Worm (Caenorhabditis elegans) whole organism, young adult: ENCODE results near the gene E02C12.12.
A peak's percentile ranks its signal among the peaks of the same experiment; 100 is the strongest.

Experiments used
- B0035.1 ChIP-seq: sonication (generic microtip); optimal IDR thresholded peaks from 2 replicates; lab custom pipeline; 2016; ENCODE audit warnings: missing genetic modification characterization, mild to moderate bottlenecking, missing compliant biosample characterization, missing genotype, missing genetic modification reagents
- C06A6.2 ChIP-seq: fragments of 200-800 bp; sonication (Bioruptor generic); conservative IDR thresholded peaks from 2 replicates; pipeline ENCODE4 v1.3.6; 2022; ENCODE audit warnings: missing genetic modification characterization, missing compliant biosample characterization
- C17E4.6 ChIP-seq: fragments of 200-800 bp; sonication (Bioruptor generic); IDR thresholded peaks from 2 replicates; pipeline ENCODE4 v1.3.6; 2022; ENCODE audit warnings: missing genetic modification reagents, missing genetic modification characterization, missing compliant biosample characterization
- F10E7.11 ChIP-seq: sonication (generic microtip); optimal IDR thresholded peaks from 2 replicates; lab custom pipeline; 2017; ENCODE audit warnings: mild to moderate bottlenecking, missing genetic modification characterization, moderate library complexity, missing compliant biosample characterization
- F33H1.4 ChIP-seq: fragments of 200-800 bp; sonication (Bioruptor generic); IDR thresholded peaks from 2 replicates; pipeline ENCODE4 v1.3.6; 2022; ENCODE audit warnings: missing genetic modification reagents, missing genetic modification characterization, missing compliant biosample characterization
- F39B2.1 ChIP-seq: fragments of 200-800 bp; sonication (Bioruptor generic); IDR thresholded peaks from 2 replicates; pipeline ENCODE4 v1.3.6; 2022; ENCODE audit warnings: missing genetic modification reagents, missing genetic modification characterization, missing compliant biosample characterization
- F49E8.2 ChIP-seq: sonication (generic microtip); optimal IDR thresholded peaks from 3 replicates; lab custom pipeline; 2017; ENCODE audit warnings: missing genetic modification characterization, mild to moderate bottlenecking, missing compliant biosample characterization, antibody characterized with exemption, moderate library complexity; ENCODE audit not compliant: insufficient read depth
- F57A8.1 ChIP-seq: fragments of 200-800 bp; sonication (Bioruptor generic); optimal IDR thresholded peaks from 2 replicates; lab custom pipeline; 2018; ENCODE audit warnings: mild to moderate bottlenecking, missing genetic modification characterization, moderate library complexity, missing compliant biosample characterization
- K12H6.12 ChIP-seq: fragments of 200-800 bp; sonication (Bioruptor generic); optimal IDR thresholded peaks from 2 replicates; lab custom pipeline; 2018; ENCODE audit warnings: mild to moderate bottlenecking, missing genetic modification characterization, missing compliant biosample characterization
- T26A5.8 ChIP-seq: sonication (generic microtip); optimal IDR thresholded peaks from 2 replicates; lab custom pipeline; 2016; ENCODE audit warnings: missing genetic modification characterization, missing compliant biosample characterization
- Y95B8A.8 ChIP-seq: fragments of 200-800 bp; sonication (Bioruptor generic); IDR thresholded peaks from 2 replicates; pipeline ENCODE4 v1.3.6; 2022; ENCODE audit warnings: missing genetic modification reagents, missing genetic modification characterization, missing compliant biosample characterization
- aptf-2 ChIP-seq: fragments of 200-800 bp; sonication (Bioruptor generic); conservative IDR thresholded peaks from 2 replicates; pipeline ENCODE4 v1.3.6; 2022; ENCODE audit warnings: missing genetic modification reagents, missing genetic modification characterization, missing compliant biosample characterization
- atf-7 ChIP-seq: sonication (generic microtip); optimal IDR thresholded peaks from 2 replicates; lab custom pipeline; 2017; ENCODE audit warnings: mild to moderate bottlenecking, missing genetic modification characterization, missing compliant biosample characterization
- attf-3 ChIP-seq: fragments of 200-800 bp; sonication (Bioruptor generic); conservative IDR thresholded peaks from 2 replicates; pipeline ENCODE4 v1.3.6; 2022; ENCODE audit warnings: missing genetic modification reagents, missing genetic modification characterization, missing compliant biosample characterization
- bed-1 ChIP-seq: fragments of 200-800 bp; sonication (Bioruptor generic); IDR thresholded peaks from 2 replicates; pipeline ENCODE4 v1.3.6; 2022; ENCODE audit warnings: missing genetic modification reagents, missing genetic modification characterization, missing compliant biosample characterization
- cebp-1 ChIP-seq, 2 experiments: fragments of 200-800 bp in 1 of 2; sonication (Bioruptor generic) in 1 of 2; sonication (generic microtip) in 1 of 2; IDR thresholded peaks in 1 of 2; optimal IDR thresholded peaks in 1 of 2; 2 replicates each; pipeline versions ENCODE4 v1.3.6 to Lab custom; 2017 to 2022; ENCODE audit warnings: missing compliant biosample characterization in 2 of 2, missing genetic modification characterization in 2 of 2, mild to moderate bottlenecking in 1 of 2, missing genetic modification reagents in 1 of 2, moderate library complexity in 1 of 2
- ceh-91 ChIP-seq: fragments of 200-800 bp; sonication (Bioruptor generic); IDR thresholded peaks from 2 replicates; pipeline ENCODE4 v1.3.6; 2022; ENCODE audit warnings: missing genetic modification reagents, missing genetic modification characterization, missing compliant biosample characterization
- dpff-1 ChIP-seq: sonication (generic microtip); optimal IDR thresholded peaks from 2 replicates; lab custom pipeline; 2017; ENCODE audit warnings: mild to moderate bottlenecking, missing genetic modification characterization, missing compliant biosample characterization
- efl-1 ChIP-seq: fragments of 150-350 bp; optimal IDR thresholded peaks from 2 replicates; lab custom pipeline; 2014; ENCODE audit warnings: missing biosample characterization, missing genetic modification reagents, missing genetic modification characterization
- hlh-12 ChIP-seq: sonication (generic microtip); optimal IDR thresholded peaks from 2 replicates; lab custom pipeline; 2016; ENCODE audit warnings: missing genetic modification characterization, missing compliant biosample characterization
- hmg-1.2 ChIP-seq: fragments of 200-800 bp; sonication (Bioruptor generic); IDR thresholded peaks from 2 replicates; pipeline ENCODE4 v1.3.6; 2022; ENCODE audit warnings: missing genetic modification reagents, missing genetic modification characterization, missing compliant biosample characterization
- hmg-20 ChIP-seq: fragments of 200-800 bp; sonication (Bioruptor generic); IDR thresholded peaks from 2 replicates; pipeline ENCODE4 v1.3.6; 2022; ENCODE audit warnings: missing genetic modification reagents, missing genetic modification characterization, missing compliant biosample characterization
- hsf-1 ChIP-seq: fragments of 200-800 bp; sonication (Bioruptor generic); IDR thresholded peaks from 2 replicates; pipeline ENCODE4 v1.3.6; 2022; ENCODE audit warnings: missing genetic modification reagents, missing genetic modification characterization, missing compliant biosample characterization
- lag-1 ChIP-seq: fragments of 200-800 bp; sonication (Bioruptor generic); IDR thresholded peaks from 2 replicates; pipeline ENCODE4 v1.3.6; 2022; ENCODE audit warnings: missing genetic modification reagents, missing genetic modification characterization, missing compliant biosample characterization
- let-526 ChIP-seq: fragments of 200-800 bp; sonication (Bioruptor generic); IDR thresholded peaks from 2 replicates; pipeline ENCODE4 v1.3.6; 2022; ENCODE audit warnings: missing genetic modification reagents, missing genetic modification characterization, missing compliant biosample characterization
- lin-26 ChIP-seq: fragments of 200-800 bp; sonication (Bioruptor generic); IDR thresholded peaks from 2 replicates; pipeline ENCODE4 v1.3.6; 2022; ENCODE audit warnings: missing genetic modification reagents, missing genetic modification characterization, missing compliant biosample characterization
- lin-54 ChIP-seq: fragments of 200-800 bp; sonication (Bioruptor generic); optimal IDR thresholded peaks from 2 replicates; lab custom pipeline; 2018; ENCODE audit warnings: mild to moderate bottlenecking, missing genetic modification characterization, missing compliant biosample characterization
- lsy-27 ChIP-seq: sonication (generic microtip); optimal IDR thresholded peaks from 2 replicates; lab custom pipeline; 2017; ENCODE audit warnings: missing genetic modification characterization, mild to moderate bottlenecking, missing compliant biosample characterization, antibody characterized with exemption, missing genotype, borderline replicate concordance; ENCODE audit not compliant: insufficient read depth
- madf-6 ChIP-seq: fragments of 200-800 bp; sonication (Bioruptor generic); IDR thresholded peaks from 2 replicates; pipeline ENCODE4 v1.3.6; 2022; ENCODE audit warnings: missing genetic modification reagents, missing genetic modification characterization, missing compliant biosample characterization
- mel-28 ChIP-seq: sonication (generic microtip); optimal IDR thresholded peaks from 2 replicates; lab custom pipeline; 2016; ENCODE audit warnings: borderline replicate concordance, mild to moderate bottlenecking, missing genetic modification characterization, missing compliant biosample characterization
- mxl-1 ChIP-seq: sonication (generic microtip); optimal IDR thresholded peaks from 2 replicates; lab custom pipeline; 2016; ENCODE audit warnings: missing genetic modification characterization, missing compliant biosample characterization
- nfya-1 ChIP-seq: sonication (generic microtip); optimal IDR thresholded peaks from 2 replicates; lab custom pipeline; 2017; ENCODE audit warnings: antibody characterized with exemption, missing compliant biosample characterization, missing genetic modification characterization, borderline replicate concordance; ENCODE audit not compliant: insufficient read depth
- nhr-120 ChIP-seq: fragments of 200-800 bp; sonication (Bioruptor generic); IDR thresholded peaks from 2 replicates; pipeline ENCODE4 v1.3.6; 2022; ENCODE audit warnings: missing genetic modification characterization, missing compliant biosample characterization
- nhr-179 ChIP-seq: sonication (generic microtip); optimal IDR thresholded peaks from 2 replicates; lab custom pipeline; 2016; ENCODE audit warnings: mild to moderate bottlenecking, missing genetic modification characterization, missing compliant biosample characterization
- pha-4 ChIP-seq: fragments of 150-350 bp; sonication (generic microtip); optimal IDR thresholded peaks from 2 replicates; lab custom pipeline; 2014; ENCODE audit warnings: missing biosample characterization, missing genetic modification reagents, missing genetic modification characterization
- rcor-1 ChIP-seq: fragments of 200-800 bp; sonication (Bioruptor generic); IDR thresholded peaks from 2 replicates; pipeline ENCODE4 v1.3.6; 2022; ENCODE audit warnings: missing genetic modification reagents, missing genetic modification characterization, missing compliant biosample characterization
- snpc-1.1 ChIP-seq: sonication (generic microtip); optimal IDR thresholded peaks from 2 replicates; lab custom pipeline; 2017; ENCODE audit warnings: missing genetic modification characterization, mild to moderate bottlenecking, missing compliant biosample characterization, antibody characterized with exemption, moderate library complexity, missing genotype, missing genetic modification reagents; ENCODE audit not compliant: insufficient read depth
- snpc-4 ChIP-seq, 5 experiments: fragments of 150-350 bp in 1 of 5; sonication (generic microtip) in 4 of 5; optimal IDR thresholded peaks; 2 replicates each; lab custom pipeline; 2014 to 2018; ENCODE audit warnings: missing genetic modification characterization in 5 of 5, missing biosample characterization in 3 of 5, antibody characterized with exemption in 2 of 5, mild to moderate bottlenecking in 2 of 5, missing compliant biosample characterization in 2 of 5, missing genotype in 2 of 5, moderate library complexity in 2 of 5, missing genetic modification reagents in 1 of 5
- tbx-9 ChIP-seq: sonication (generic microtip); optimal IDR thresholded peaks from 2 replicates; lab custom pipeline; 2016; ENCODE audit warnings: borderline replicate concordance, missing genetic modification characterization, inconsistent platforms, missing compliant biosample characterization
- tlf-1 ChIP-seq: fragments of 200-800 bp; sonication (Bioruptor generic); optimal IDR thresholded peaks from 2 replicates; lab custom pipeline; 2018; ENCODE audit warnings: mild to moderate bottlenecking, missing genetic modification characterization, missing compliant biosample characterization
- zim-3 ChIP-seq: sonication (generic microtip); optimal IDR thresholded peaks from 2 replicates; lab custom pipeline; 2017; ENCODE audit warnings: mild to moderate bottlenecking, missing genetic modification characterization, moderate library complexity, missing compliant biosample characterization
- ztf-22 ChIP-seq: fragments of 200-800 bp; sonication (Bioruptor generic); optimal IDR thresholded peaks from 2 replicates; lab custom pipeline; 2018; ENCODE audit warnings: mild to moderate bottlenecking, missing genetic modification characterization, moderate library complexity, missing compliant biosample characterization
- ztf-3 ChIP-seq: fragments of 200-800 bp; sonication (Bioruptor generic); optimal IDR thresholded peaks from 2 replicates; lab custom pipeline; 2018; ENCODE audit warnings: mild to moderate bottlenecking, missing genetic modification characterization, missing compliant biosample characterization
- ztf-6 ChIP-seq: fragments of 200-800 bp; sonication (Bioruptor generic); IDR thresholded peaks from 2 replicates; pipeline ENCODE4 v1.3.6; 2022; ENCODE audit warnings: missing genetic modification reagents, missing genetic modification characterization, missing compliant biosample characterization

E02C12.12 gene

DNA sequence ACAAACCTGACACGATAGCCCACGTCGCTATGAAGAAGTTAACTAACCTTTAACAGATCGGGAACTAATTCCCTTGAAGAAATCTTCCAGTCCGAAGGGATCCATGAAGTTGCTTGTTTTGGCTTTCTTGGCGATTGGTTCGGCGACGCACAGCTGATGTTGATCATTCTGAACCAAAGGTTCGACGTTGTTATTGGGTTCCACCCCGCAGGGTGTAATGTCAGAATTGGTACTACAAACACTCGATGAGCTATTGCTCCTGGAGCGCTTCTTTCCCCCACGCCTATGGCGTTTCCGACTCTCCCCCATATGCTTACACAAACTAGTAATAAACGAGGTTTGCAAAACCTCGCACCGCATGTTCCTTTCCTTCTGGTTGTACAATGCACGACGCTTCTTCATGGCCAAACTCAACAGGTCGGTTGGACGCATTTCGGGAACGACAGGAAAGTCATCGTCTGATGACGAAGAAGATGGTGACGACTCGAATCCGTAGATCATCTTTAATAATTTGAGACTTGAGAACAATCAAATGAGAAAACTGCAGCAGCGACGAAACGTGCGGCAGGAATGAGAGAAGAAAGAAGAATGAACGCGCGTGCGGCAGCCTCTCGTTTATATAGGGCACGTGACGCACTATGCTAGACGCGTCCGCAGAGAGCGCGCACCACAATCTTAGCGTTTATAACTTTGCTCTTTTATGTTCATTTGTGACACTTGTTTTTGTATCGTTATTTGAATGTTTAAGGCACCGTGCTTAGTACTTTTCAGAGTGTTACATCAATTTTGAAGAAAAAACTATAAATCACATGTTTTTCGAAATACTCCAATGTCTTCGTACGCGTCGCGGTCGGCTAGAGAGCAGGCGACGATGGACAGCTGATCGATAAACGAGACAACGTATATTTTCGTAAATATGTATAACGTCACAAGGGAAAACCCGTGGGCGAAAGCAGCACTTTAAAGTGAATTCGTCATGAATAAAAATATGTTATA lies 38.2 kb downstream of the E02C12.12 start, which contains the start of gene tos-1 (continued):
- TF ChIP-seq lsy-27 (tag; lab: Kevin White, UChicago) (no peak), hsf-1 (GFP tag; lab: Robert Waterston, UW) (peak; percentile 73), C06A6.2 (GFP tag; lab: Robert Waterston, UW) (peak; percentile 95), F57A8.1 (GFP tag; lab: Kevin White, UChicago) (no peak), nfya-1 (tag; lab: Kevin White, UChicago) (no peak), mel-28 (tag; lab: Kevin White, UChicago) (peak; percentile 78), dpff-1 (tag; lab: Kevin White, UChicago) (peak; percentile 71), mxl-1 (tag; lab: Kevin White, UChicago) (no peak), aptf-2 (0 out of 2 replicates have a peak, but pooled peaks have one; percentile 42), F33H1.4 (GFP tag; lab: Robert Waterston, UW) (peak; percentile 62), C17E4.6 (GFP tag; lab: Robert Waterston, UW) (peak; percentile 86), madf-6 (GFP tag; lab: Robert Waterston, UW) (peak; percentile 46; the same call in 1 of the 2 replicates), tbx-9 (tag; lab: Kevin White, UChicago) (no peak), B0035.1 (tag; lab: Kevin White, UChicago) (peak; percentile 91), lag-1 (no peak), K12H6.12 (tag; lab: Kevin White, UChicago) (peak; percentile 99), lin-26 (GFP tag; lab: Robert Waterston, UW) (peak; percentile 74; the same call in 1 of the 2 replicates), ceh-91 (GFP tag; lab: Robert Waterston, UW) (peak; percentile 71), cebp-1 (GFP tag; IDR thresholded peaks at IDR 0.05; lab: Robert Waterston, UW) (peak; percentile 91), cebp-1 (tag; optimal IDR thresholded peaks at IDR 0.05; lab: Kevin White, UChicago) (peak; percentile 98), atf-7 (tag; lab: Kevin White, UChicago) (peak; percentile 99), bed-1 (GFP tag; lab: Robert Waterston, UW) (no peak), hmg-20 (GFP tag; lab: Robert Waterston, UW) (no peak), tlf-1 (peak; percentile 96), ztf-22 (peak; percentile 93), zim-3 (tag; lab: Kevin White, UChicago) (peak; percentile 85), F49E8.2 (tag; lab: Kevin White, UChicago) (peak; percentile 27), ztf-6 (GFP tag; lab: Robert Waterston, UW) (peak; percentile 91), let-526 (GFP tag; lab: Robert Waterston, UW) (peak; percentile 91), nhr-179 (tag; lab: Kevin White, UChicago) (no peak), snpc-1.1 (no peak), hmg-1.2 (peak; percentile 82), T26A5.8 (no peak), efl-1 (peak; percentile 36), attf-3 (GFP tag; lab: Robert Waterston, UW) (peak; percentile 87), snpc-4 (GFP tag; optimal IDR thresholded peaks at IDR 0.05; lab: Kevin White, UChicago) (peak; percentile 27), snpc-4 (tag; optimal IDR thresholded peaks at IDR 0.05; lab: Kevin White, UChicago) (peak; percentile 70 to 87 (median 80)), pha-4 (peak; percentile 83), Y95B8A.8 (GFP tag; lab: Robert Waterston, UW) (peak; percentile 96), hlh-12 (tag; lab: Kevin White, UChicago) (no peak), ztf-3 (GFP tag; lab: Kevin White, UChicago) (peak; percentile 86), F39B2.1 (GFP tag; lab: Robert Waterston, UW) (no peak), F10E7.11 (peak; percentile 56), lin-54 (peak; percentile 92), nhr-120 (GFP tag; lab: Robert Waterston, UW) (no peak), rcor-1 (peak; percentile 81)
